Fruit fly (Drosophila melanogaster) whole organism, prepupa: ENCODE measurements around the gene ball.

Experiments used
- CG10669 ChIP-seq: fragments of 200-800 bp; sonication (Bioruptor generic); optimal IDR thresholded peaks from 3 replicates; lab custom pipeline; 2018; ENCODE audit warnings: missing biosample characterization, mild to moderate bottlenecking, missing genetic modification characterization, moderate library complexity
- CG11902 ChIP-seq: fragments of 200-800 bp; sonication (Bioruptor generic); optimal IDR thresholded peaks from 3 replicates; lab custom pipeline; 2016; ENCODE audit warnings: missing biosample characterization, missing genetic modification characterization
- CG32006 ChIP-seq: fragments of 200-800 bp; sonication (Bioruptor generic); optimal IDR thresholded peaks from 3 replicates; lab custom pipeline; 2017; ENCODE audit warnings: missing biosample characterization, mild to moderate bottlenecking, missing genetic modification characterization
- CG4318 ChIP-seq: fragments of 200-800 bp; sonication (Bioruptor generic); optimal IDR thresholded peaks from 3 replicates; lab custom pipeline; 2017; ENCODE audit warnings: missing biosample characterization, mild to moderate bottlenecking, missing genetic modification characterization
- CG8632 ChIP-seq: fragments of 200-800 bp; sonication (Bioruptor generic); optimal IDR thresholded peaks from 3 replicates; lab custom pipeline; 2016; ENCODE audit warnings: missing biosample characterization, missing genetic modification characterization
- Ets21C ChIP-seq: fragments of 200-800 bp; sonication (Bioruptor generic); optimal IDR thresholded peaks from 3 replicates; lab custom pipeline; 2016; ENCODE audit warnings: missing biosample characterization, missing genetic modification characterization
- Hr38 ChIP-seq: sonication (Bioruptor generic); optimal IDR thresholded peaks from 2 replicates; lab custom pipeline; 2016; ENCODE audit warnings: missing biosample characterization, missing genetic modification characterization
- achi ChIP-seq: fragments of 200-800 bp; sonication (Bioruptor generic); optimal IDR thresholded peaks from 3 replicates; lab custom pipeline; 2016; ENCODE audit warnings: missing biosample characterization, missing genetic modification characterization
- net ChIP-seq: fragments of 200-800 bp; sonication (Bioruptor generic); optimal IDR thresholded peaks from 3 replicates; lab custom pipeline; 2016; ENCODE audit warnings: missing biosample characterization, missing genetic modification characterization

DNA sequence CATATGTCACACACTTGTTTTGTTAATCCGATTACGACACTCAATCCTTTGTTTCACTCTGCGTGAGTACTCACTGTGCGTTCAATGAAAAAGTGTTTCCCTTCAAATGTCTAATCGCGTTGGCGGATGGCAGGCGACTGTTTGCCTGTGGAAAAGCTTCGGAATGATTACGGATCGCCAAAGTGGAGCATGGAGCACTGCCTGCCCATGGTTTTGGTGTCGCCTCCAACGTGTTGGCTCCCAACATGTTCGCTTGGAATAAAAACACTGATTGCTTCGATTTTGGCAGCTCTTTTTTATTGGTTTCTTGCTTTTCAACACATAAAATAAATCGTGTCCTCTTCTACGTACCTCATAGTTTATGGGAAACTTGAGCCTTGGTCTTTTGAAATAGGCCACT is 5.2 kb upstream of the ball start, which contains the start of gene SPARC:
- TF ChIP-seq CG10669 (GFP tag; lab: Kevin White, UChicago) (no peak), CG4318 (no peak), Hr38 (GFP tag; lab: Kevin White, UChicago) (no peak), CG32006 (no peak), achi (no peak), net (no peak), Ets21C (GFP tag; lab: Kevin White, UChicago) (no peak), CG11902 (GFP tag; lab: Kevin White, UChicago) (no peak), CG8632 (GFP tag; lab: Kevin White, UChicago) (no peak)
